Worm (Caenorhabditis elegans) whole organism, L4 larva: ENCODE results near the gene sdz-32.

Source experiments
- F10B5.3 ChIP-seq: sonication (generic microtip); optimal IDR thresholded peaks from 2 replicates; lab custom pipeline; 2016; ENCODE audit warnings: mild to moderate bottlenecking, missing genetic modification characterization, missing compliant biosample characterization
- F49E8.2 ChIP-seq: sonication (generic microtip); optimal IDR thresholded peaks from 2 replicates; lab custom pipeline; 2016; ENCODE audit warnings: missing compliant biosample characterization, mild to moderate bottlenecking, missing genetic modification characterization, borderline replicate concordance
- R02D3.7 ChIP-seq: fragments of 150-350 bp; sonication (generic microtip); optimal IDR thresholded peaks from 3 replicates; lab custom pipeline; 2014; ENCODE audit warnings: missing biosample characterization, missing genetic modification characterization
- Y48G9A.11 ChIP-seq: fragments of 200-800 bp; sonication (Bioruptor generic); IDR thresholded peaks from 2 replicates; pipeline ENCODE4 v1.3.6; 2022; ENCODE audit warnings: missing genetic modification reagents, missing genetic modification characterization, missing compliant biosample characterization
- Y75B8A.6 ChIP-seq: fragments of 200-800 bp; sonication (Bioruptor generic); IDR thresholded peaks from 2 replicates; pipeline ENCODE4 v1.3.6; 2022; ENCODE audit warnings: missing genetic modification reagents, missing genetic modification characterization, missing compliant biosample characterization
- ZK337.2 ChIP-seq: fragments of 200-800 bp; sonication (Bioruptor generic); IDR thresholded peaks from 2 replicates; pipeline ENCODE4 v1.3.6; 2022; ENCODE audit warnings: missing genetic modification reagents, missing genetic modification characterization, missing compliant biosample characterization
- aha-1 ChIP-seq: fragments of 150-350 bp; peaks from one replicate; lab custom pipeline; 2014; ENCODE audit warnings: missing biosample characterization, missing genetic modification characterization
- ama-1 ChIP-seq: fragments of 150-350 bp; optimal IDR thresholded peaks from 2 replicates; lab custom pipeline; 2014; ENCODE audit warnings: inconsistent platforms, mixed read lengths
- arid-1 ChIP-seq: fragments of 200-800 bp; sonication (Bioruptor generic); conservative IDR thresholded peaks from 2 replicates; pipeline ENCODE4 v1.3.6; 2022; ENCODE audit warnings: missing genetic modification reagents, missing genetic modification characterization, missing compliant biosample characterization
- attf-4 ChIP-seq: sonication (generic microtip); optimal IDR thresholded peaks from 3 replicates; lab custom pipeline; 2017; ENCODE audit warnings: missing biosample characterization, missing genetic modification characterization
- ceh-20 ChIP-seq: fragments of 200-800 bp; sonication (Bioruptor generic); IDR thresholded peaks from 2 replicates; pipeline ENCODE4 v1.3.6; 2022; ENCODE audit warnings: missing genetic modification reagents, missing genetic modification characterization, missing compliant biosample characterization
- ceh-44 ChIP-seq: fragments of 200-800 bp; sonication (Bioruptor generic); IDR thresholded peaks from 2 replicates; pipeline ENCODE4 v1.3.6; 2022; ENCODE audit warnings: missing genetic modification reagents, missing genetic modification characterization, missing compliant biosample characterization
- ctbp-1 ChIP-seq: fragments of 200-800 bp; sonication (Bioruptor generic); IDR thresholded peaks from 2 replicates; pipeline ENCODE4 v1.3.6; 2022; ENCODE audit warnings: missing genetic modification reagents, missing genetic modification characterization, missing compliant biosample characterization
- daf-12 ChIP-seq: fragments of 150-350 bp; optimal IDR thresholded peaks from 2 replicates; lab custom pipeline; 2014; ENCODE audit warnings: missing biosample characterization, missing genetic modification reagents, missing genetic modification characterization
- daf-19 ChIP-seq: fragments of 200-800 bp; sonication (Bioruptor generic); conservative IDR thresholded peaks from 2 replicates; pipeline ENCODE4 v1.3.6; 2022; ENCODE audit warnings: missing genetic modification characterization, missing compliant biosample characterization
- dmd-9 ChIP-seq: fragments of 200-800 bp; sonication (Bioruptor generic); IDR thresholded peaks from 2 replicates; pipeline ENCODE4 v1.3.6; 2022; ENCODE audit warnings: missing genetic modification reagents, missing genetic modification characterization, missing compliant biosample characterization
- duxl-1 ChIP-seq: sonication (generic microtip); optimal IDR thresholded peaks from 2 replicates; lab custom pipeline; 2016; ENCODE audit warnings: mild to moderate bottlenecking, missing genetic modification characterization, moderate library complexity, missing compliant biosample characterization; ENCODE audit not compliant: poor library complexity
- egl-43 ChIP-seq: fragments of 200-800 bp; sonication (Bioruptor generic); IDR thresholded peaks from 2 replicates; pipeline ENCODE4 v1.3.6; 2022; ENCODE audit warnings: missing genetic modification reagents, missing genetic modification characterization, missing compliant biosample characterization
- fos-1 ChIP-seq: fragments of 150-350 bp; optimal IDR thresholded peaks from 2 replicates; lab custom pipeline; 2014; ENCODE audit warnings: missing biosample characterization, missing genetic modification characterization
- gei-8 ChIP-seq: fragments of 200-800 bp; sonication (Bioruptor generic); optimal IDR thresholded peaks from 2 replicates; lab custom pipeline; 2018; ENCODE audit warnings: mild to moderate bottlenecking, missing genetic modification characterization, missing compliant biosample characterization
- hlh-30 ChIP-seq: sonication (generic microtip); optimal IDR thresholded peaks from 2 replicates; lab custom pipeline; 2017; ENCODE audit warnings: antibody characterized with exemption, mild to moderate bottlenecking, missing genetic modification characterization, missing compliant biosample characterization; ENCODE audit not compliant: insufficient read depth
- jun-1 ChIP-seq: fragments of 150-350 bp; optimal IDR thresholded peaks from 2 replicates; lab custom pipeline; 2014; ENCODE audit warnings: missing biosample characterization, missing genetic modification reagents, missing genetic modification characterization
- lin-1 ChIP-seq: fragments of 200-800 bp; sonication (Bioruptor generic); IDR thresholded peaks from 2 replicates; pipeline ENCODE4 v1.3.6; 2022; ENCODE audit warnings: missing genetic modification reagents, missing genetic modification characterization, missing compliant biosample characterization
- lin-15B ChIP-seq: fragments of 150-350 bp; sonication (generic microtip); optimal IDR thresholded peaks from 3 replicates; lab custom pipeline; 2014; ENCODE audit warnings: missing biosample characterization, missing genetic modification characterization
- lin-29 ChIP-seq: fragments of 200-800 bp; sonication (Bioruptor generic); IDR thresholded peaks from 2 replicates; pipeline ENCODE4 v1.3.6; 2022; ENCODE audit warnings: missing genetic modification reagents, missing genetic modification characterization, missing compliant biosample characterization
- lin-39 ChIP-seq: fragments of 150-350 bp; optimal IDR thresholded peaks from 2 replicates; lab custom pipeline; 2014; ENCODE audit warnings: missing biosample characterization, missing genetic modification reagents, missing genetic modification characterization
- lir-3 ChIP-seq: sonication (generic microtip); optimal IDR thresholded peaks from 2 replicates; lab custom pipeline; 2016; ENCODE audit warnings: mild to moderate bottlenecking, missing genetic modification characterization, missing compliant biosample characterization
- mdl-1 ChIP-seq, 2 experiments: fragments of 150-350 bp in 1 of 2; sonication (generic microtip) in 1 of 2; optimal IDR thresholded peaks; 2 replicates each; lab custom pipeline; 2014 to 2017; ENCODE audit warnings: missing biosample characterization in 2 of 2, missing genetic modification characterization in 2 of 2
- mdt-29 ChIP-seq: fragments of 200-800 bp; sonication (Bioruptor generic); IDR thresholded peaks from 2 replicates; pipeline ENCODE4 v1.3.6; 2022; ENCODE audit warnings: missing genetic modification reagents, missing genetic modification characterization, missing compliant biosample characterization
- mes-2 ChIP-seq: sonication (generic microtip); optimal IDR thresholded peaks from 2 replicates; lab custom pipeline; 2016; ENCODE audit warnings: missing genotype, mild to moderate bottlenecking, missing genetic modification characterization, missing compliant biosample characterization; ENCODE audit not compliant: poor library complexity, severe bottlenecking
- mxl-2 ChIP-seq: fragments of 200-800 bp; sonication (Bioruptor generic); conservative IDR thresholded peaks from 2 replicates; pipeline ENCODE4 v1.3.6; 2022; ENCODE audit warnings: missing genetic modification reagents, missing genetic modification characterization, missing compliant biosample characterization
- nhr-102 ChIP-seq: sonication (generic microtip); optimal IDR thresholded peaks from 2 replicates; lab custom pipeline; 2016; ENCODE audit warnings: mild to moderate bottlenecking, missing genetic modification characterization, moderate library complexity, missing compliant biosample characterization
- nhr-11 ChIP-seq: fragments of 150-350 bp; optimal IDR thresholded peaks from 2 replicates; lab custom pipeline; 2014; ENCODE audit warnings: missing biosample characterization, missing genetic modification characterization
- nhr-111 ChIP-seq: fragments of 200-800 bp; sonication (Bioruptor generic); optimal IDR thresholded peaks from 2 replicates; lab custom pipeline; 2018; ENCODE audit warnings: mild to moderate bottlenecking, missing genetic modification characterization, missing compliant biosample characterization
- nhr-28 ChIP-seq: fragments of 150-350 bp; optimal IDR thresholded peaks from 2 replicates; lab custom pipeline; 2014; ENCODE audit warnings: missing biosample characterization, missing genetic modification characterization
- nhr-42 ChIP-seq: fragments of 200-800 bp; sonication (Bioruptor generic); IDR thresholded peaks from 2 replicates; pipeline ENCODE4 v1.3.6; 2022; ENCODE audit warnings: missing genetic modification characterization, missing compliant biosample characterization
- rbr-2 ChIP-seq: sonication (generic microtip); optimal IDR thresholded peaks from 2 replicates; lab custom pipeline; 2016; ENCODE audit warnings: missing genotype, missing genetic modification characterization, missing compliant biosample characterization
- saeg-2 ChIP-seq: fragments of 200-800 bp; sonication (Bioruptor generic); IDR thresholded peaks from 2 replicates; pipeline ENCODE4 v1.3.6; 2022; ENCODE audit warnings: missing genetic modification reagents, missing genetic modification characterization, missing compliant biosample characterization
- sdz-12 ChIP-seq: fragments of 200-800 bp; sonication (Bioruptor generic); optimal IDR thresholded peaks from 2 replicates; lab custom pipeline; 2018; ENCODE audit warnings: mild to moderate bottlenecking, missing genetic modification characterization, missing compliant biosample characterization
- tag-97 ChIP-seq: fragments of 200-800 bp; sonication (Bioruptor generic); IDR thresholded peaks from 2 replicates; pipeline ENCODE4 v1.3.6; 2022; ENCODE audit warnings: missing genetic modification characterization, missing compliant biosample characterization
- unc-39 ChIP-seq: sonication (generic microtip); optimal IDR thresholded peaks from 2 replicates; lab custom pipeline; 2017; ENCODE audit warnings: missing biosample characterization, missing genetic modification characterization
- unc-62 ChIP-seq, 3 experiments: fragments of 150-350 bp in 1 of 3; sonication (generic microtip); optimal IDR thresholded peaks in 2 of 3; peaks in 1 of 3; 1 replicate in 1 of 3; 2 replicates in 2 of 3; lab custom pipeline; 2014 to 2017; ENCODE audit warnings: missing biosample characterization in 3 of 3, missing genetic modification characterization in 3 of 3, missing genetic modification reagents in 3 of 3, missing genotype in 1 of 3
- vab-7 ChIP-seq: fragments of 200-800 bp; sonication (Bioruptor generic); IDR thresholded peaks from 2 replicates; pipeline ENCODE4 v1.3.6; 2022; ENCODE audit warnings: missing genetic modification reagents, missing genetic modification characterization, missing compliant biosample characterization
- zag-1 ChIP-seq: fragments of 150-350 bp; optimal IDR thresholded peaks from 2 replicates; lab custom pipeline; 2014; ENCODE audit warnings: missing biosample characterization, missing genetic modification characterization
- zfp-2 ChIP-seq: sonication (generic microtip); optimal IDR thresholded peaks from 2 replicates; lab custom pipeline; 2016; ENCODE audit warnings: mild to moderate bottlenecking, missing genetic modification characterization, missing compliant biosample characterization
- zfp-3 ChIP-seq: fragments of 200-800 bp; sonication (Bioruptor generic); conservative IDR thresholded peaks from 2 replicates; pipeline ENCODE4 v1.3.6; 2022; ENCODE audit warnings: missing genetic modification reagents, missing genetic modification characterization, missing compliant biosample characterization
- zip-11 ChIP-seq: fragments of 200-800 bp; sonication (Bioruptor generic); IDR thresholded peaks from 2 replicates; pipeline ENCODE4 v1.3.6; 2022; ENCODE audit warnings: missing genetic modification characterization, missing compliant biosample characterization
- ztf-7 ChIP-seq: fragments of 150-350 bp; optimal IDR thresholded peaks from 2 replicates; lab custom pipeline; 2014; ENCODE audit warnings: missing biosample characterization, missing genetic modification characterization

sdz-32 gene

ce11 chrII:3520988-3521850, 47.4 kb downstream of the sdz-32 start, which contains the start of gene W09G10.9:
Gene W09G10.9, plus strand, starts transcription at chrII:3521800.
- TF ChIP-seq zfp-2 (tag; lab: Kevin White, UChicago) (peak; percentile 14), ama-1 (lab: Kevin White, UChicago) (no peak), duxl-1 (peak; percentile 90), rbr-2 (peak; percentile 71), fos-1 (tag; lab: Kevin White, UChicago) (no peak), unc-62 (GFP tag; optimal IDR thresholded peaks at IDR 0.05 in 1 of 2; lab: Kevin White, UChicago) (peak in 1 of 2 experiments; percentile 66), unc-62 (tag; optimal IDR thresholded peaks at IDR 0.05; lab: Kevin White, UChicago) (no peak), jun-1 (tag; lab: Kevin White, UChicago) (peak; percentile 30), zip-11 (GFP tag; lab: Robert Waterston, UW) (0 out of 2 replicates have a peak, but pooled peaks have one; percentile 51), ztf-7 (tag; lab: Kevin White, UChicago) (no peak), gei-8 (no peak), sdz-12 (GFP tag; lab: Kevin White, UChicago) (peak; percentile 14), nhr-42 (GFP tag; lab: Robert Waterston, UW) (peak; percentile 79), daf-12 (tag; lab: Kevin White, UChicago) (no peak), F49E8.2 (no peak), attf-4 (tag; lab: Kevin White, UChicago) (no peak), nhr-111 (GFP tag; lab: Kevin White, UChicago) (peak; percentile 36), mdt-29 (GFP tag; lab: Robert Waterston, UW) (peak; percentile 69), egl-43 (peak; percentile 89), arid-1 (GFP tag; lab: Robert Waterston, UW) (peak; percentile 91), saeg-2 (GFP tag; lab: Robert Waterston, UW) (0 out of 2 replicates have a peak, but pooled peaks have one; percentile 53), mxl-2 (GFP tag; lab: Robert Waterston, UW) (no peak; the same call in 1 of the 2 replicates), lin-39 (no peak), aha-1 (tag; lab: Kevin White, UChicago) (peak; percentile 44), ZK337.2 (GFP tag; lab: Robert Waterston, UW) (peak; percentile 74; the same call in 1 of the 2 replicates), vab-7 (GFP tag; lab: Robert Waterston, UW) (peak; percentile 75), nhr-11 (tag; lab: Kevin White, UChicago) (peak; percentile 24), ctbp-1 (GFP tag; lab: Robert Waterston, UW) (peak; percentile 75), lin-1 (GFP tag; lab: Robert Waterston, UW) (peak; percentile 44), ceh-44 (GFP tag; lab: Robert Waterston, UW) (peak; percentile 81), Y48G9A.11 (GFP tag; lab: Robert Waterston, UW) (peak; percentile 84), ceh-20 (GFP tag; lab: Robert Waterston, UW) (0 out of 2 replicates have a peak, but pooled peaks have one; percentile 74), lin-15B (tag; lab: Kevin White, UChicago) (no peak), tag-97 (GFP tag; lab: Robert Waterston, UW) (0 out of 2 replicates have a peak, but pooled peaks have one; percentile 77), zag-1 (tag; lab: Kevin White, UChicago) (no peak), F10B5.3 (tag; lab: Kevin White, UChicago) (no peak), dmd-9 (GFP tag; lab: Robert Waterston, UW) (peak; percentile 88), lir-3 (tag; lab: Kevin White, UChicago) (no peak), daf-19 (GFP tag; lab: Robert Waterston, UW) (peak; percentile 84), zfp-3 (no peak), mdl-1 (tag; optimal IDR thresholded peaks at IDR 0.05; lab: Kevin White, UChicago) (peak in 1 of 2 experiments; percentile 28), nhr-28 (tag; lab: Kevin White, UChicago) (peak; percentile 27), lin-29 (GFP tag; lab: Robert Waterston, UW) (no peak; the same call in 1 of the 2 replicates), mes-2 (tag; lab: Kevin White, UChicago) (peak; percentile 85), R02D3.7 (no peak), hlh-30 (tag; lab: Kevin White, UChicago) (peak; percentile 22), Y75B8A.6 (GFP tag; lab: Robert Waterston, UW) (0 out of 2 replicates have a peak, but pooled peaks have one; percentile 48), unc-39 (tag; lab: Kevin White, UChicago) (no peak), nhr-102 (tag; lab: Kevin White, UChicago) (peak; percentile 46)
